Fruit fly (Drosophila melanogaster): ENCODE data around the gene CG14722.

DNA sequence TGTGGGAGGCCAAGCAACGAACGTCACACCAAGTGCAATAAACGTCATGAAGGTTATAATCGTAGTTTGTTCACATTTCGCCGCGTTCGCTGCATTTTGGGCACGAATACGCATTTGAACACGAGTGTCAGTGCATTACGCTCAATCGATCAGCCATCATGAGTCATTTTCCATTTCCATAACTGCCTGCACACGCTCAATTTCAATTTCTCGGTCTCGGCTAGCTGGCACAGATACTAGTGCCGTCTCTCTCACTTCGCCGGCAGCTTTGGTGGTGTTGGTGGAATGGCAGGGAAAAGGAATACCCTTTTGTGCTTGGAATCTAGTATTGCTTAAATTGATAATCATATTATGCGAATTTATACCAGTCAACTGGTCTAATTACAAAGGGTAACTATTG is 20.0 kb downstream of the CG14722 start:
- TF ChIP-seq Ptx1 (GFP tag; IDR thresholded peaks at IDR 0.05) (no peak), gt (GFP tag; IDR thresholded peaks at IDR 0.05) (no peak), pum (GFP tag; optimal IDR thresholded peaks at IDR 0.05) (no peak), croc (GFP tag; conservative IDR thresholded peaks at IDR 0.05) (no peak), seq (GFP tag; IDR thresholded peaks at IDR 0.05) (no peak), Atf6 (GFP tag; IDR thresholded peaks at IDR 0.05) (no peak), H2.0 (GFP tag; IDR thresholded peaks at IDR 0.05) (no peak), ttk (GFP tag; IDR thresholded peaks at IDR 0.05) (no peak), gem (tag; optimal IDR thresholded peaks at IDR 0.05) (no peak)
